Worm (Caenorhabditis elegans) whole organism, late embryonic: ENCODE results near the gene Y37H2A.14.

Experiments
- ceh-9 ChIP-seq: sonication (generic microtip); optimal IDR thresholded peaks from 2 replicates; lab custom pipeline; 2016; ENCODE audit warnings: mild to moderate bottlenecking, missing genetic modification characterization, inconsistent platforms, missing compliant biosample characterization
- fax-1 ChIP-seq: sonication (generic microtip); optimal IDR thresholded peaks from 2 replicates; lab custom pipeline; 2016; ENCODE audit warnings: missing genotype, missing genetic modification characterization, missing compliant biosample characterization
- pax-1 ChIP-seq: fragments of 150-350 bp; optimal IDR thresholded peaks from 2 replicates; lab custom pipeline; 2014; ENCODE audit warnings: missing biosample characterization, missing genetic modification characterization
- pqm-1 ChIP-seq: sonication (generic microtip); optimal IDR thresholded peaks from 2 replicates; lab custom pipeline; 2016; ENCODE audit warnings: missing genetic modification characterization, missing compliant biosample characterization

ce11 chrV:18128545-18128944 is 15.0 kb upstream of the Y37H2A.14 start:
- no peak for TF ChIP-seq fax-1 (tag; lab: Kevin White, UChicago)
- TF ChIP-seq ceh-9 (tag; lab: Kevin White, UChicago): no peak
- TF ChIP-seq pax-1: no peak
- no peak for TF ChIP-seq pqm-1 (tag; lab: Kevin White, UChicago)
